Worm (Caenorhabditis elegans) whole organism, early embryonic: ENCODE measurements around the gene ser-4.

Source experiments
- B0310.2 ChIP-seq: sonication (generic microtip); optimal IDR thresholded peaks from 2 replicates; lab custom pipeline; 2016; ENCODE audit warnings: mild to moderate bottlenecking, missing genetic modification characterization, missing compliant biosample characterization
- aly-1 ChIP-seq: sonication (generic microtip); optimal IDR thresholded peaks from 2 replicates; lab custom pipeline; 2016; ENCODE audit warnings: missing genetic modification characterization, missing compliant biosample characterization
- ama-1 ChIP-seq: fragments of 150-350 bp; optimal IDR thresholded peaks from 2 replicates; lab custom pipeline; 2014
- ceh-13 ChIP-seq: fragments of 200-800 bp; sonication (Bioruptor generic); optimal IDR thresholded peaks from 2 replicates; lab custom pipeline; 2018; ENCODE audit warnings: mild to moderate bottlenecking, missing genetic modification characterization, missing compliant biosample characterization
- ceh-36 ChIP-seq: sonication (generic microtip); optimal IDR thresholded peaks from 2 replicates; lab custom pipeline; 2016; ENCODE audit warnings: missing genetic modification characterization, inconsistent platforms, missing compliant biosample characterization
- flt-1 ChIP-seq: fragments of 200-800 bp; sonication (Bioruptor generic); IDR thresholded peaks from 2 replicates; pipeline ENCODE4 v1.3.6; 2022; ENCODE audit warnings: missing genetic modification characterization, missing compliant biosample characterization
- sea-1 ChIP-seq: fragments of 200-800 bp; sonication (Bioruptor generic); conservative IDR thresholded peaks from 2 replicates; pipeline ENCODE4 v1.3.6; 2022; ENCODE audit warnings: missing genetic modification characterization, missing compliant biosample characterization
- tra-4 ChIP-seq: sonication (generic microtip); optimal IDR thresholded peaks from 2 replicates; lab custom pipeline; 2017; ENCODE audit warnings: missing genetic modification characterization, missing compliant biosample characterization

DNA sequence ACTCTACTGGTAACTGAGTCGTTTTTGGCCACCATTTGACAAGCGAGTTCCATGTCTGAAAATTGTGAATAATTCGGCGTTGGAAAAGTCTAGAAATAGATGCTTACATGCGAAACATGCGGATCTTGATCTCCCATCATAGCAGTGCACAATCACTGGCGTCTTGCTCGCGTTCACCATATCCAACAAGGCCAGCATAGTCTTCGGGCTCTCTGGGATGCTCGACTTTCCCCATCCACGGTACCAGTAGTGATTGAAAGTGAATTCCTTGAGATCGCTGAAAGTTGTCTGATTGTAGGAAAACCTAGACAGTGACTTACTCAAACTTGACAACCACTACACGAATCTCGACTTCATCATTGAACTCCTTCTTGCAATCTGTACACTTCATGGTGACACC lies 15.1 kb downstream of the ser-4 start:
- TF ChIP-seq aly-1 (tag; lab: Kevin White, UChicago), result no peak
- TF ChIP-seq sea-1 (GFP tag; lab: Robert Waterston, UW), result no peak
- no peak for TF ChIP-seq ceh-36 (tag; lab: Kevin White, UChicago)
- no peak for TF ChIP-seq ama-1 (lab: Kevin White, UChicago)
- no peak for TF ChIP-seq tra-4
- TF ChIP-seq flt-1 (GFP tag; lab: Robert Waterston, UW), result no peak
- TF ChIP-seq B0310.2 (tag; lab: Kevin White, UChicago), result no peak
- no peak for TF ChIP-seq ceh-13 (GFP tag; lab: Kevin White, UChicago)
